Fruit fly (Drosophila melanogaster) whole organism, prepupa: ENCODE results near the gene CG16985.

ENCODE experiments used
- Blimp-1 ChIP-seq: fragments of 200-800 bp; sonication (Bioruptor generic); optimal IDR thresholded peaks from 3 replicates; lab custom pipeline; 2017; ENCODE audit warnings: missing biosample characterization, missing genetic modification characterization, mild to moderate bottlenecking, moderate library complexity, missing genetic modification reagents
- CG10631 ChIP-seq: fragments of 200-800 bp; sonication (Bioruptor generic); optimal IDR thresholded peaks from 2 replicates; lab custom pipeline; 2016; ENCODE audit warnings: missing biosample characterization, missing genetic modification characterization
- CG11902 ChIP-seq: fragments of 200-800 bp; sonication (Bioruptor generic); optimal IDR thresholded peaks from 3 replicates; lab custom pipeline; 2016; ENCODE audit warnings: missing biosample characterization, missing genetic modification characterization
- CG15336 ChIP-seq: fragments of 200-800 bp; sonication (Bioruptor generic); IDR thresholded peaks from 2 replicates; pipeline ENCODE4 v1.3.6; 2022; ENCODE audit warnings: missing biosample characterization, missing genetic modification characterization
- CG1621 ChIP-seq: fragments of 200-800 bp; sonication (Bioruptor generic); optimal IDR thresholded peaks from 3 replicates; lab custom pipeline; 2018; ENCODE audit warnings: missing biosample characterization, mild to moderate bottlenecking, missing genetic modification characterization
- CG16779 ChIP-seq: fragments of 200-800 bp; sonication (Bioruptor generic); optimal IDR thresholded peaks from 3 replicates; lab custom pipeline; 2017; ENCODE audit warnings: missing biosample characterization, mild to moderate bottlenecking, missing genetic modification characterization
- CG3032 ChIP-seq: fragments of 200-800 bp; optimal IDR thresholded peaks from 2 replicates; lab custom pipeline; 2019; ENCODE audit warnings: missing biosample characterization, mild to moderate bottlenecking, missing genetic modification characterization, moderate library complexity
- CG31627 ChIP-seq: fragments of 200-800 bp; sonication (Bioruptor generic); optimal IDR thresholded peaks from 3 replicates; lab custom pipeline; 2016; ENCODE audit warnings: missing biosample characterization, missing genetic modification characterization
- CG32006 ChIP-seq: fragments of 200-800 bp; sonication (Bioruptor generic); optimal IDR thresholded peaks from 3 replicates; lab custom pipeline; 2017; ENCODE audit warnings: missing biosample characterization, mild to moderate bottlenecking, missing genetic modification characterization
- CG34406 ChIP-seq: fragments of 200-800 bp; sonication (Bioruptor generic); optimal IDR thresholded peaks from 3 replicates; lab custom pipeline; 2016; ENCODE audit warnings: missing biosample characterization, missing genetic modification characterization
- CG3919 ChIP-seq: fragments of 200-800 bp; sonication (Bioruptor generic); optimal IDR thresholded peaks from 3 replicates; lab custom pipeline; 2016; ENCODE audit warnings: missing biosample characterization, missing genetic modification characterization
- CG4318 ChIP-seq: fragments of 200-800 bp; sonication (Bioruptor generic); optimal IDR thresholded peaks from 3 replicates; lab custom pipeline; 2017; ENCODE audit warnings: missing biosample characterization, mild to moderate bottlenecking, missing genetic modification characterization
- CG6163 ChIP-seq: fragments of 200-800 bp; sonication (Bioruptor generic); IDR thresholded peaks from 3 replicates; pipeline ENCODE4 v1.3.6; 2022; ENCODE audit warnings: missing biosample characterization, missing genetic modification characterization
- CG6808 ChIP-seq: fragments of 200-800 bp; sonication (Bioruptor generic); optimal IDR thresholded peaks from 3 replicates; lab custom pipeline; 2017; ENCODE audit warnings: missing biosample characterization, missing genetic modification characterization, mild to moderate bottlenecking, moderate library complexity, missing genetic modification reagents
- CG6854 ChIP-seq: fragments of 200-800 bp; sonication (Bioruptor generic); optimal IDR thresholded peaks from 2 replicates; lab custom pipeline; 2017; ENCODE audit warnings: missing biosample characterization, mild to moderate bottlenecking, missing genetic modification characterization
- CG7368 ChIP-seq: fragments of 200-800 bp; sonication (Bioruptor generic); optimal IDR thresholded peaks from 3 replicates; lab custom pipeline; 2016; ENCODE audit warnings: missing biosample characterization, missing genetic modification characterization
- CG8119 ChIP-seq: fragments of 200-800 bp; sonication (Bioruptor generic); IDR thresholded peaks from 3 replicates; pipeline ENCODE4 v1.3.6; 2022; ENCODE audit warnings: missing biosample characterization, missing genetic modification characterization
- CG8319 ChIP-seq: fragments of 200-800 bp; sonication (Bioruptor generic); optimal IDR thresholded peaks from 3 replicates; lab custom pipeline; 2016; ENCODE audit warnings: missing biosample characterization, missing genetic modification characterization
- CG8632 ChIP-seq: fragments of 200-800 bp; sonication (Bioruptor generic); optimal IDR thresholded peaks from 3 replicates; lab custom pipeline; 2016; ENCODE audit warnings: missing biosample characterization, missing genetic modification characterization
- Eip75B ChIP-seq: fragments of 200-800 bp; sonication (Bioruptor generic); optimal IDR thresholded peaks from 3 replicates; lab custom pipeline; 2016; ENCODE audit warnings: missing biosample characterization, missing genetic modification characterization
- Eip78C ChIP-seq: fragments of 200-800 bp; sonication (Bioruptor generic); peaks from one replicate; lab custom pipeline; 2016; ENCODE audit warnings: missing biosample characterization, missing genetic modification characterization
- Eip93F ChIP-seq: fragments of 200-800 bp; sonication (Bioruptor generic); optimal IDR thresholded peaks from 2 replicates; lab custom pipeline; 2016; ENCODE audit warnings: missing biosample characterization, mild to moderate bottlenecking, missing genetic modification characterization
- Ets21C ChIP-seq: fragments of 200-800 bp; sonication (Bioruptor generic); optimal IDR thresholded peaks from 3 replicates; lab custom pipeline; 2016; ENCODE audit warnings: missing biosample characterization, missing genetic modification characterization
- Ets96B ChIP-seq: fragments of 200-800 bp; optimal IDR thresholded peaks from 2 replicates; lab custom pipeline; 2019; ENCODE audit warnings: missing biosample characterization, mild to moderate bottlenecking, missing genetic modification characterization, moderate library complexity
- Gug ChIP-seq: fragments of 200-800 bp; sonication (Bioruptor generic); IDR thresholded peaks from 2 replicates; pipeline ENCODE4 v1.3.6; 2022; ENCODE audit warnings: missing biosample characterization, missing genetic modification characterization
- Hr39 ChIP-seq: fragments of 200-800 bp; sonication (Bioruptor generic); optimal IDR thresholded peaks from 2 replicates; lab custom pipeline; 2016; ENCODE audit warnings: missing biosample characterization, missing genetic modification characterization
- Lpt ChIP-seq: fragments of 200-800 bp; sonication (Bioruptor generic); optimal IDR thresholded peaks from 3 replicates; lab custom pipeline; 2016; ENCODE audit warnings: missing biosample characterization, missing genetic modification characterization
- Met ChIP-seq: fragments of 200-800 bp; sonication (Bioruptor generic); optimal IDR thresholded peaks from 3 replicates; lab custom pipeline; 2016; ENCODE audit warnings: missing biosample characterization, missing genetic modification characterization
- Smox ChIP-seq: fragments of 200-800 bp; sonication (Bioruptor generic); optimal IDR thresholded peaks from 3 replicates; lab custom pipeline; 2016; ENCODE audit warnings: missing biosample characterization, missing genetic modification characterization
- Sox102F ChIP-seq: fragments of 200-800 bp; sonication (Bioruptor generic); optimal IDR thresholded peaks from 2 replicates; lab custom pipeline; 2016; ENCODE audit warnings: missing biosample characterization, mild to moderate bottlenecking, missing genetic modification characterization
- Sox14 ChIP-seq: fragments of 200-800 bp; sonication (Bioruptor generic); optimal IDR thresholded peaks from 3 replicates; lab custom pipeline; 2016; ENCODE audit warnings: missing biosample characterization, missing genetic modification characterization
- acj6 ChIP-seq: fragments of 200-800 bp; sonication (Bioruptor generic); optimal IDR thresholded peaks from 3 replicates; lab custom pipeline; 2016; ENCODE audit warnings: missing biosample characterization, missing genetic modification characterization
- cyc ChIP-seq: fragments of 200-800 bp; sonication (Bioruptor generic); optimal IDR thresholded peaks from 3 replicates; lab custom pipeline; 2016; ENCODE audit warnings: missing biosample characterization, missing genetic modification characterization
- dac ChIP-seq: fragments of 200-800 bp; sonication (Bioruptor generic); optimal IDR thresholded peaks from 2 replicates; lab custom pipeline; 2017; ENCODE audit warnings: missing biosample characterization, mild to moderate bottlenecking, missing genetic modification characterization
- dsx ChIP-seq: fragments of 200-800 bp; optimal IDR thresholded peaks from 3 replicates; lab custom pipeline; 2019; ENCODE audit warnings: missing biosample characterization, mild to moderate bottlenecking, missing genetic modification characterization, moderate library complexity; ENCODE audit not compliant: poor library complexity, severe bottlenecking
- eg ChIP-seq: fragments of 200-800 bp; sonication (Bioruptor generic); IDR thresholded peaks from 3 replicates; pipeline ENCODE4 v1.3.6; 2022; ENCODE audit warnings: missing biosample characterization, missing genetic modification characterization
- esn ChIP-seq: fragments of 200-800 bp; sonication (Bioruptor generic); optimal IDR thresholded peaks from 2 replicates; lab custom pipeline; 2016; ENCODE audit warnings: missing biosample characterization, mild to moderate bottlenecking, missing genetic modification characterization, moderate library complexity
- fd59A ChIP-seq: fragments of 200-800 bp; sonication (Bioruptor generic); optimal IDR thresholded peaks from 2 replicates; lab custom pipeline; 2017; ENCODE audit warnings: missing biosample characterization, mild to moderate bottlenecking, missing genetic modification characterization, missing genetic modification reagents
- lz ChIP-seq: fragments of 200-800 bp; sonication (Bioruptor generic); optimal IDR thresholded peaks from 3 replicates; lab custom pipeline; 2016; ENCODE audit warnings: missing biosample characterization, missing genetic modification characterization
- net ChIP-seq: fragments of 200-800 bp; sonication (Bioruptor generic); optimal IDR thresholded peaks from 3 replicates; lab custom pipeline; 2016; ENCODE audit warnings: missing biosample characterization, missing genetic modification characterization
- pdm3 ChIP-seq: fragments of 200-800 bp; sonication (Bioruptor generic); optimal IDR thresholded peaks from 3 replicates; lab custom pipeline; 2016; ENCODE audit warnings: missing biosample characterization, missing genetic modification characterization
- salr ChIP-seq, 2 experiments: fragments of 200-800 bp; sonication (Bioruptor generic); optimal IDR thresholded peaks; 3 replicates each; lab custom pipeline; 2016 to 2018; ENCODE audit warnings: missing biosample characterization in 2 of 2, missing genetic modification characterization in 2 of 2, mild to moderate bottlenecking in 1 of 2
- svp ChIP-seq: fragments of 200-800 bp; sonication (Bioruptor generic); peaks from one replicate; lab custom pipeline; 2016; ENCODE audit warnings: missing biosample characterization, missing genetic modification characterization
- topi ChIP-seq: fragments of 200-800 bp; sonication (Bioruptor generic); optimal IDR thresholded peaks from 3 replicates; lab custom pipeline; 2016; ENCODE audit warnings: missing biosample characterization, missing genetic modification characterization
- vri ChIP-seq: fragments of 200-800 bp; sonication (Bioruptor generic); optimal IDR thresholded peaks from 3 replicates; lab custom pipeline; 2016; ENCODE audit warnings: missing biosample characterization, mild to moderate bottlenecking, missing genetic modification characterization

CG16985 gene

dm6 chr3L:2585794-2586741 is 13.0 kb upstream of the CG16985 start, which contains the start of gene msn (continued):
- TF ChIP-seq Sox14 (GFP tag; lab: Kevin White, UChicago), result peak; percentile 38
- TF ChIP-seq CG8319 (GFP tag; lab: Kevin White, UChicago), result no peak
- TF ChIP-seq CG15336 (GFP tag; lab: Robert Waterston, UW), result peak; percentile 31; the same call in 1 of the 2 replicates
- 0 out of 3 replicates have a peak, but pooled peaks have one; percentile 44 for TF ChIP-seq eg (GFP tag; lab: Robert Waterston, UW)

- TF ChIP-seq Sox102F (peak; percentile 84), lz (GFP tag; lab: Kevin White, UChicago) (peak; percentile 78), Eip75B (GFP tag; lab: Kevin White, UChicago) (peak; percentile 64), CG7368 (peak; percentile 84), CG8119 (no peak), CG1621 (peak; percentile 73), acj6 (peak; percentile 69), CG10631 (GFP tag; lab: Kevin White, UChicago) (peak; percentile 51), cyc (GFP tag; lab: Kevin White, UChicago) (peak; percentile 81), CG31627 (GFP tag; lab: Kevin White, UChicago) (peak; percentile 71), pdm3 (GFP tag; lab: Kevin White, UChicago) (peak; percentile 69), Ets96B (peak; percentile 36), CG11902 (GFP tag; lab: Kevin White, UChicago) (peak; percentile 56), CG8319 (GFP tag; lab: Kevin White, UChicago) (peak; percentile 57), CG6163 (GFP tag; lab: Robert Waterston, UW) (peak; percentile 91), Lpt (GFP tag; lab: Kevin White, UChicago) (no peak), topi (GFP tag; lab: Kevin White, UChicago) (peak; percentile 69), CG3919 (GFP tag; lab: Kevin White, UChicago) (peak; percentile 90), Smox (GFP tag; lab: Kevin White, UChicago) (peak; percentile 71), net (peak; percentile 86), eg (GFP tag; lab: Robert Waterston, UW) (peak; percentile 84), CG8632 (GFP tag; lab: Kevin White, UChicago) (peak; percentile 64), Ets21C (GFP tag; lab: Kevin White, UChicago) (peak; percentile 5), Sox14 (GFP tag; lab: Kevin White, UChicago) (peak; percentile 58), vri (peak; percentile 80), CG6854 (GFP tag; lab: Kevin White, UChicago) (peak; percentile 94), dsx (peak; percentile 46), CG16779 (peak; percentile 77), Hr39 (peak; percentile 75), fd59A (GFP tag; lab: Kevin White, UChicago) (peak; percentile 33), CG32006 (peak; percentile 68), salr (GFP tag; optimal IDR thresholded peaks at IDR 0.05; lab: Kevin White, UChicago) (peak; percentile 54 to 84), CG34406 (peak; percentile 70), Met (GFP tag; lab: Kevin White, UChicago) (peak; percentile 75), svp (GFP tag; lab: Kevin White, UChicago) (peak; percentile 68), Blimp-1 (GFP tag; lab: Kevin White, UChicago) (peak; percentile 66), CG4318 (GFP tag; lab: Kevin White, UChicago) (peak; percentile 66), Eip78C (peak; percentile 92), CG3032 (tag; lab: Kevin White, UChicago) (peak; percentile 56), esn (peak; percentile 77), dac (peak; percentile 49), CG6808 (GFP tag; lab: Kevin White, UChicago) (peak; percentile 69), Gug (GFP tag; lab: Robert Waterston, UW) (peak; percentile 29), Eip93F (no peak)
Observed at dm6 chr3L:2586804-2587561, 12.1 kb upstream of the CG16985 start, which contains the start of gene RpL8. RpL8 (plus strand) TSS chr3L:2587456.
